Fruit fly (Drosophila melanogaster): ENCODE measurements around the gene CG11815.

The CG11815 gene

dm6 chr3L:1964599-1965143 is 6.3 kb downstream of the CG11815 start:
- peak; percentile 15; the same call in 1 of the 2 replicates for TF ChIP-seq rib (GFP tag; IDR thresholded peaks at IDR 0.05)
- no peak for TF ChIP-seq shn (GFP tag; optimal IDR thresholded peaks at IDR 0.05)
- TF ChIP-seq otp (GFP tag; IDR thresholded peaks at IDR 0.05): 0 out of 3 replicates have a peak, but pooled peaks have one; percentile 37
- TF ChIP-seq HHEX (GFP tag; optimal IDR thresholded peaks at IDR 0.05): no peak
- TF ChIP-seq CG31224 (GFP tag; IDR thresholded peaks at IDR 0.05): no peak
- peak; percentile 95 for TF ChIP-seq sug (tag; optimal IDR thresholded peaks at IDR 0.05)
- TF ChIP-seq Hey (tag; optimal IDR thresholded peaks at IDR 0.05): peak; percentile 84
- TF ChIP-seq CG31365 (tag; optimal IDR thresholded peaks at IDR 0.05): no peak
- peak; percentile 8 for TF ChIP-seq CG12659 (GFP tag; optimal IDR thresholded peaks at IDR 0.05)
- peak; percentile 74 for TF ChIP-seq exex (tag; optimal IDR thresholded peaks at IDR 0.05)
- peak; percentile 49 for TF ChIP-seq cwo (GFP tag; optimal IDR thresholded peaks at IDR 0.05)
- TF ChIP-seq crol (GFP tag; IDR thresholded peaks at IDR 0.05): 0 out of 2 replicates have a peak, but pooled peaks have one; percentile 34
- TF ChIP-seq CG4854 (GFP tag; optimal IDR thresholded peaks at IDR 0.05): no peak
- 0 out of 2 replicates have a peak, but pooled peaks have one; percentile 10 for TF ChIP-seq MBD-R2 (GFP tag; IDR thresholded peaks at IDR 0.05)
- TF ChIP-seq Med (GFP tag): peak; percentile 63
- TF ChIP-seq lab (GFP tag; optimal IDR thresholded peaks at IDR 0.05): no peak
- TF ChIP-seq CG10543 (GFP tag; optimal IDR thresholded peaks at IDR 0.05): peak; percentile 77
- TF ChIP-seq eyg (GFP tag; optimal IDR thresholded peaks at IDR 0.05): no peak
- peak; percentile 22; the same call in 1 of the 2 replicates for TF ChIP-seq vvl (GFP tag; IDR thresholded peaks at IDR 0.05)
- peak; percentile 10 for TF ChIP-seq HmgZ (tag; optimal IDR thresholded peaks at IDR 0.05)
- TF ChIP-seq B-H2 (GFP tag; optimal IDR thresholded peaks at IDR 0.05): peak; percentile 66
- peak in 1 of 2 experiments; percentile 90 for TF ChIP-seq Pdp1 (GFP tag; optimal IDR thresholded peaks at IDR 0.05)

- TF ChIP-seq inv (GFP tag; IDR thresholded peaks at IDR 0.05; ENCODE audit: partially characterized antibody): no peak
- no peak for TF ChIP-seq dpn (GFP tag; optimal IDR thresholded peaks at IDR 0.05)
- TF ChIP-seq Nf-YC (tag; optimal IDR thresholded peaks at IDR 0.05): no peak
- peak; percentile 73 for TF ChIP-seq CG13287 (GFP tag; IDR thresholded peaks at IDR 0.05; ENCODE audit: partially characterized antibody)
- TF ChIP-seq zfh1 (GFP tag; IDR thresholded peaks at IDR 0.05): no peak
- TF ChIP-seq Aef1 (GFP tag; IDR thresholded peaks at IDR 0.05): peak; percentile 33; the same call in 2 of the 3 replicates
- no peak for TF ChIP-seq Mad (GFP tag; optimal IDR thresholded peaks at IDR 0.05)
- TF ChIP-seq ftz-f1 (GFP tag; optimal IDR thresholded peaks at IDR 0.05): peak; percentile 72
- TF ChIP-seq gce (GFP tag; IDR thresholded peaks at IDR 0.05): no peak
- peak; percentile 32 for TF ChIP-seq Bgb (GFP tag; IDR thresholded peaks at IDR 0.05; ENCODE audit: partially characterized antibody)
- TF ChIP-seq CG16815 (GFP tag; optimal IDR thresholded peaks at IDR 0.05): no peak
- no peak for TF ChIP-seq pita (GFP tag; optimal IDR thresholded peaks at IDR 0.05)
- TF ChIP-seq BEAF-32 (GFP tag; optimal IDR thresholded peaks at IDR 0.05): peak; percentile 27
- TF ChIP-seq lilli (GFP tag; optimal IDR thresholded peaks at IDR 0.05): no peak
- no peak for TF ChIP-seq CG15011 (GFP tag; optimal IDR thresholded peaks at IDR 0.05)
- no peak for TF ChIP-seq az2 (GFP tag; optimal IDR thresholded peaks at IDR 0.05)
- TF ChIP-seq Rfx (GFP tag; IDR thresholded peaks at IDR 0.05): no peak
- no peak for TF ChIP-seq CrebB (tag; optimal IDR thresholded peaks at IDR 0.05)
- peak; percentile 67 for TF ChIP-seq trem (tag; optimal IDR thresholded peaks at IDR 0.05)
- TF ChIP-seq Dfd (GFP tag; optimal IDR thresholded peaks at IDR 0.05): no peak
- TF ChIP-seq CG12942 (GFP tag; optimal IDR thresholded peaks at IDR 0.05): no peak
- peak; percentile 23 for TF ChIP-seq stwl (tag; optimal IDR thresholded peaks at IDR 0.05)
- no peak for TF ChIP-seq CG6854 (GFP tag; optimal IDR thresholded peaks at IDR 0.05)
- TF ChIP-seq ci (GFP tag; IDR thresholded peaks at IDR 0.05): no peak
- peak; percentile 13 for TF ChIP-seq CG18262 (tag; optimal IDR thresholded peaks at IDR 0.05)
- TF ChIP-seq jigr1 (GFP tag; IDR thresholded peaks at IDR 0.05): no peak
- TF ChIP-seq CG8478 (optimal IDR thresholded peaks at IDR 0.05): no peak
- peak; percentile 18 for TF ChIP-seq HmgZ (tag; optimal IDR thresholded peaks at IDR 0.05)
- no peak for TF ChIP-seq odd (GFP tag; optimal IDR thresholded peaks at IDR 0.05)
- TF ChIP-seq B-H2 (GFP tag; optimal IDR thresholded peaks at IDR 0.05): no peak
These were observed 6.9 kb downstream of the CG11815 start, which contains the start of gene mv for dm6 chr3L:1964099-1964498. TSS of gene mv (minus strand) at chr3L:1964178.
